Fruit fly (Drosophila melanogaster) whole organism, prepupa: Measurements from ENCODE around the gene CG42590.

Experiments used
- CG11294 ChIP-seq: fragments of 200-800 bp; sonication (Bioruptor generic); IDR thresholded peaks from 2 replicates; pipeline ENCODE4 v1.3.6; 2022; ENCODE audit warnings: missing biosample characterization, missing genetic modification characterization
- CG11902 ChIP-seq: fragments of 200-800 bp; sonication (Bioruptor generic); optimal IDR thresholded peaks from 3 replicates; lab custom pipeline; 2016; ENCODE audit warnings: missing biosample characterization, missing genetic modification characterization
- CG1621 ChIP-seq: fragments of 200-800 bp; sonication (Bioruptor generic); optimal IDR thresholded peaks from 3 replicates; lab custom pipeline; 2018; ENCODE audit warnings: missing biosample characterization, mild to moderate bottlenecking, missing genetic modification characterization
- CG16779 ChIP-seq: fragments of 200-800 bp; sonication (Bioruptor generic); optimal IDR thresholded peaks from 3 replicates; lab custom pipeline; 2017; ENCODE audit warnings: missing biosample characterization, mild to moderate bottlenecking, missing genetic modification characterization
- CG31627 ChIP-seq: fragments of 200-800 bp; sonication (Bioruptor generic); optimal IDR thresholded peaks from 3 replicates; lab custom pipeline; 2016; ENCODE audit warnings: missing biosample characterization, missing genetic modification characterization
- CG32006 ChIP-seq: fragments of 200-800 bp; sonication (Bioruptor generic); optimal IDR thresholded peaks from 3 replicates; lab custom pipeline; 2017; ENCODE audit warnings: missing biosample characterization, mild to moderate bottlenecking, missing genetic modification characterization
- CG34406 ChIP-seq: fragments of 200-800 bp; sonication (Bioruptor generic); optimal IDR thresholded peaks from 3 replicates; lab custom pipeline; 2016; ENCODE audit warnings: missing biosample characterization, missing genetic modification characterization
- CG4318 ChIP-seq: fragments of 200-800 bp; sonication (Bioruptor generic); optimal IDR thresholded peaks from 3 replicates; lab custom pipeline; 2017; ENCODE audit warnings: missing biosample characterization, mild to moderate bottlenecking, missing genetic modification characterization
- CG6808 ChIP-seq: fragments of 200-800 bp; sonication (Bioruptor generic); optimal IDR thresholded peaks from 3 replicates; lab custom pipeline; 2017; ENCODE audit warnings: missing biosample characterization, missing genetic modification characterization, mild to moderate bottlenecking, moderate library complexity, missing genetic modification reagents
- CG7368 ChIP-seq: fragments of 200-800 bp; sonication (Bioruptor generic); optimal IDR thresholded peaks from 3 replicates; lab custom pipeline; 2016; ENCODE audit warnings: missing biosample characterization, missing genetic modification characterization
- CG8119 ChIP-seq: fragments of 200-800 bp; sonication (Bioruptor generic); IDR thresholded peaks from 3 replicates; pipeline ENCODE4 v1.3.6; 2022; ENCODE audit warnings: missing biosample characterization, missing genetic modification characterization
- CG9139 ChIP-seq: fragments of 200-800 bp; sonication (Bioruptor generic); optimal IDR thresholded peaks from 3 replicates; lab custom pipeline; 2017; ENCODE audit warnings: missing biosample characterization, mild to moderate bottlenecking, missing genetic modification characterization
- Eip75B ChIP-seq: fragments of 200-800 bp; sonication (Bioruptor generic); optimal IDR thresholded peaks from 3 replicates; lab custom pipeline; 2016; ENCODE audit warnings: missing biosample characterization, missing genetic modification characterization
- Eip78C ChIP-seq: fragments of 200-800 bp; sonication (Bioruptor generic); peaks from one replicate; lab custom pipeline; 2016; ENCODE audit warnings: missing biosample characterization, missing genetic modification characterization
- Eip93F ChIP-seq: fragments of 200-800 bp; sonication (Bioruptor generic); optimal IDR thresholded peaks from 2 replicates; lab custom pipeline; 2016; ENCODE audit warnings: missing biosample characterization, mild to moderate bottlenecking, missing genetic modification characterization
- Gug ChIP-seq: fragments of 200-800 bp; sonication (Bioruptor generic); IDR thresholded peaks from 2 replicates; pipeline ENCODE4 v1.3.6; 2022; ENCODE audit warnings: missing biosample characterization, missing genetic modification characterization
- Hr4 ChIP-seq: fragments of 200-800 bp; sonication (Bioruptor generic); optimal IDR thresholded peaks from 3 replicates; lab custom pipeline; 2016; ENCODE audit warnings: missing biosample characterization, missing genetic modification characterization
- Lpt ChIP-seq: fragments of 200-800 bp; sonication (Bioruptor generic); optimal IDR thresholded peaks from 3 replicates; lab custom pipeline; 2016; ENCODE audit warnings: missing biosample characterization, missing genetic modification characterization
- OdsH ChIP-seq: fragments of 200-800 bp; sonication (Bioruptor generic); optimal IDR thresholded peaks from 3 replicates; lab custom pipeline; 2016; ENCODE audit warnings: missing biosample characterization, missing genetic modification characterization
- Smox ChIP-seq: fragments of 200-800 bp; sonication (Bioruptor generic); optimal IDR thresholded peaks from 3 replicates; lab custom pipeline; 2016; ENCODE audit warnings: missing biosample characterization, missing genetic modification characterization
- achi ChIP-seq: fragments of 200-800 bp; sonication (Bioruptor generic); optimal IDR thresholded peaks from 3 replicates; lab custom pipeline; 2016; ENCODE audit warnings: missing biosample characterization, missing genetic modification characterization
- acj6 ChIP-seq: fragments of 200-800 bp; sonication (Bioruptor generic); optimal IDR thresholded peaks from 3 replicates; lab custom pipeline; 2016; ENCODE audit warnings: missing biosample characterization, missing genetic modification characterization
- cyc ChIP-seq: fragments of 200-800 bp; sonication (Bioruptor generic); optimal IDR thresholded peaks from 3 replicates; lab custom pipeline; 2016; ENCODE audit warnings: missing biosample characterization, missing genetic modification characterization
- dac ChIP-seq: fragments of 200-800 bp; sonication (Bioruptor generic); optimal IDR thresholded peaks from 2 replicates; lab custom pipeline; 2017; ENCODE audit warnings: missing biosample characterization, mild to moderate bottlenecking, missing genetic modification characterization
- eg ChIP-seq: fragments of 200-800 bp; sonication (Bioruptor generic); IDR thresholded peaks from 3 replicates; pipeline ENCODE4 v1.3.6; 2022; ENCODE audit warnings: missing biosample characterization, missing genetic modification characterization
- fkh ChIP-seq: fragments of 200-800 bp; sonication (Bioruptor generic); optimal IDR thresholded peaks from 3 replicates; lab custom pipeline; 2017; ENCODE audit warnings: missing biosample characterization, mild to moderate bottlenecking, missing genetic modification characterization, moderate library complexity
- net ChIP-seq: fragments of 200-800 bp; sonication (Bioruptor generic); optimal IDR thresholded peaks from 3 replicates; lab custom pipeline; 2016; ENCODE audit warnings: missing biosample characterization, missing genetic modification characterization
- pdm3 ChIP-seq: fragments of 200-800 bp; sonication (Bioruptor generic); optimal IDR thresholded peaks from 3 replicates; lab custom pipeline; 2016; ENCODE audit warnings: missing biosample characterization, missing genetic modification characterization
- svp ChIP-seq: fragments of 200-800 bp; sonication (Bioruptor generic); peaks from one replicate; lab custom pipeline; 2016; ENCODE audit warnings: missing biosample characterization, missing genetic modification characterization
- topi ChIP-seq: fragments of 200-800 bp; sonication (Bioruptor generic); optimal IDR thresholded peaks from 3 replicates; lab custom pipeline; 2016; ENCODE audit warnings: missing biosample characterization, missing genetic modification characterization
- vri ChIP-seq: fragments of 200-800 bp; sonication (Bioruptor generic); optimal IDR thresholded peaks from 3 replicates; lab custom pipeline; 2016; ENCODE audit warnings: missing biosample characterization, mild to moderate bottlenecking, missing genetic modification characterization

Gene CG42590

dm6 chr3L:8024278-8025140 is 44.6 kb downstream of the CG42590 start (continued):
- TF ChIP-seq cyc = peak; percentile 54
- peak; percentile 47 for TF ChIP-seq achi (GFP tag; lab: Kevin White, UChicago)
- TF ChIP-seq CG7368 (GFP tag; lab: Kevin White, UChicago) = peak; percentile 11
- TF ChIP-seq CG4318 (GFP tag; lab: Kevin White, UChicago) = peak; percentile 17
- peak; percentile 77 for TF ChIP-seq CG8119 (GFP tag; lab: Robert Waterston, UW)
- peak; percentile 25 for TF ChIP-seq CG1621 (tag; lab: Kevin White, UChicago)
- TF ChIP-seq CG16779 (tag; lab: Kevin White, UChicago) = peak; percentile 21
- TF ChIP-seq CG32006 (GFP tag; lab: Kevin White, UChicago) = peak; percentile 70
- TF ChIP-seq CG11902 (GFP tag; lab: Kevin White, UChicago) = peak; percentile 15
- peak; percentile 65 for TF ChIP-seq Hr4
- TF ChIP-seq Eip75B (GFP tag; lab: Kevin White, UChicago) = peak; percentile 57
- TF ChIP-seq eg (GFP tag; lab: Robert Waterston, UW) = peak; percentile 67; the same call in 2 of the 3 replicates
- TF ChIP-seq topi = peak; percentile 43
- TF ChIP-seq CG9139 (GFP tag; lab: Kevin White, UChicago) = peak; percentile 19
- TF ChIP-seq Gug (GFP tag; lab: Robert Waterston, UW) = peak; percentile 38; the same call in 1 of the 2 replicates
- peak; percentile 61 for TF ChIP-seq svp
- peak; percentile 25 for TF ChIP-seq Lpt (GFP tag; lab: Kevin White, UChicago)
- peak; percentile 57 for TF ChIP-seq pdm3 (GFP tag; lab: Kevin White, UChicago)
- peak; percentile 36 for TF ChIP-seq net (GFP tag; lab: Kevin White, UChicago)
- peak; percentile 63 for TF ChIP-seq CG31627
- peak; percentile 61; the same call in 1 of the 2 replicates for TF ChIP-seq CG11294 (GFP tag; lab: Robert Waterston, UW)
- TF ChIP-seq Smox (GFP tag; lab: Kevin White, UChicago) = peak; percentile 64
- peak; percentile 73 for TF ChIP-seq OdsH (GFP tag; lab: Kevin White, UChicago)
- peak; percentile 54 for TF ChIP-seq CG6808 (GFP tag; lab: Kevin White, UChicago)
- TF ChIP-seq, all 60 proteins: peak for 53

dm6 chr3L:8018665-8019070 is 50.4 kb downstream of the CG42590 start:
- TF ChIP-seq dac (no peak), Eip78C (GFP tag; lab: Kevin White, UChicago) (peak; percentile 32), acj6 (GFP tag; lab: Kevin White, UChicago) (no peak), svp (no peak), CG1621 (tag; lab: Kevin White, UChicago) (no peak), vri (GFP tag; lab: Kevin White, UChicago) (peak; percentile 85), CG9139 (GFP tag; lab: Kevin White, UChicago) (no peak), eg (GFP tag; lab: Robert Waterston, UW) (no peak), CG7368 (GFP tag; lab: Kevin White, UChicago) (no peak), CG34406 (GFP tag; lab: Kevin White, UChicago) (no peak), Eip93F (GFP tag; lab: Kevin White, UChicago) (no peak), fkh (GFP tag; lab: Kevin White, UChicago) (peak; percentile 92)
